ENCODE assay signal across 1 fruit fly cellular context in the genomic region with DNA sequence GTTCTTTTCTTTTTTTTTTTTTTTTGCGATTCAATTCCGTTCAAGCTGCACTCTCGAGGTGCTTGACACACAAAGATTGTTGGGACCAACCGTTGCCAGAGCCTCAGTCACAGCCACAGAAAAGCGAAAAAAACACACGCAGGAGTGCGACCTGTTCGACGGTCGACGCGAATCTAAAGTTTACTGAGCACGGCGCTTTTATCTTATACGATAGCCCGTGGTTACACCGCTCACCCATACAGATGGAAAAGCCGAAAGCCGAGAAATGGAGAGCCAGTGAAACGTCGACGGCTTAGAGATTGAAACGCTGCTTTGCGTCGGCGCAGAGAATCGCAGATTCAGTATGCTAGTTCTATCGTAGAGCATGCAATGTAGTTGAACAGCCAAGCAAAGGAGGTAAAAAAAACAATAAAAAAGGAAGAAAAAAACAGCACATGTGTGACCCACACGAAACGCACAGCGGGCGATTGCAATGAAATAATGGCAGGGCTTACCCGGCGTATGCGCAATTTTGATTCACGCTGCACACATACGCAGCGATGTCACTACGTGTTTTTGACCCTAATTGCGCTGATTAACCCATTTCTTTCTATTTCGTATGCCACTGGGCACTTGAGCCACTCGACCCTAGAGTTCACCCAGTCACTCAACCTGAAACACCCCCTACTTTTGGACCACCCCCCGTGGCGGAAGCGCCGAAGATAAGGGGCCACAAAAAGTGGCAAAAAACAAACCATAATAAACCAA.
TF ChIP-seq lines count a peak whose summit lies in the region.

A gene (minus strand): TSS at position 180 of the 747 bp plus-strand sequence.

TF ChIP-seq in whole organism, embryonic, 481 proteins besides CTCF, POLR2A, EP300 and RAD21 (continued from another document):
- TF ChIP-seq sens-2 (GFP tag; IDR thresholded peaks at IDR 0.05; lab: Robert Waterston, UW) (no peak), CG30020 (tag; optimal IDR thresholded peaks at IDR 0.05; lab: Kevin White, UChicago) (no peak), run (tag; optimal IDR thresholded peaks at IDR 0.05; lab: Kevin White, UChicago) (no peak), CG10267 (tag; optimal IDR thresholded peaks at IDR 0.05; lab: Kevin White, UChicago) (no peak), unc-4 (GFP tag; IDR thresholded peaks at IDR 0.05; lab: Robert Waterston, UW; ENCODE audit: partially characterized antibody) (no peak), zen (tag; optimal IDR thresholded peaks at IDR 0.05; lab: Kevin White, UChicago) (no peak), eve (GFP tag; optimal IDR thresholded peaks at IDR 0.05; lab: Kevin White, UChicago) (no peak), mld (GFP tag; IDR thresholded peaks at IDR 0.05; lab: Robert Waterston, UW; ENCODE audit: partially characterized antibody) (0 out of 3 replicates have a peak, but pooled peaks have one; percentile 20), E2f1 (GFP tag; IDR thresholded peaks at IDR 0.05; lab: Robert Waterston, UW) (no peak), CkIIα-i1 (GFP tag; IDR thresholded peaks at IDR 0.05; lab: Robert Waterston, UW) (no peak), Dref (GFP tag; IDR thresholded peaks at IDR 0.05; lab: Robert Waterston, UW) (no peak), jumu (GFP tag; optimal IDR thresholded peaks at IDR 0.05; lab: Kevin White, UChicago) (no peak), CG7963 (GFP tag; IDR thresholded peaks at IDR 0.05; lab: Robert Waterston, UW; ENCODE audit: partially characterized antibody) (no peak), ewg (GFP tag; optimal IDR thresholded peaks at IDR 0.05; lab: Kevin White, UChicago) (peak; percentile 24), chinmo (GFP tag; IDR thresholded peaks at IDR 0.05; lab: Robert Waterston, UW; ENCODE audit: partially characterized antibody) (0 out of 4 replicates have a peak, but pooled peaks have one; percentile 60), ro (GFP tag; IDR thresholded peaks at IDR 0.05; lab: Robert Waterston, UW) (no peak), Drgx (GFP tag; IDR thresholded peaks at IDR 0.05; lab: Robert Waterston, UW) (peak; percentile 36; the same call in 1 of the 2 replicates), Deaf1 (tag; optimal IDR thresholded peaks at IDR 0.05; lab: Kevin White, UChicago) (peak; percentile 76), Optix (GFP tag; IDR thresholded peaks at IDR 0.05; lab: Robert Waterston, UW) (0 out of 3 replicates have a peak, but pooled peaks have one; percentile 12), CG7556 (GFP tag; optimal IDR thresholded peaks at IDR 0.05; lab: Kevin White, UChicago) (no peak), Lpt (GFP tag; optimal IDR thresholded peaks at IDR 0.05; lab: Kevin White, UChicago) (no peak), Xbp1 (GFP tag; optimal IDR thresholded peaks at IDR 0.05; lab: Kevin White, UChicago) (no peak)
